Fruit fly (Drosophila melanogaster): ENCODE results near the gene Rcd4.

Rcd4 gene

DNA sequence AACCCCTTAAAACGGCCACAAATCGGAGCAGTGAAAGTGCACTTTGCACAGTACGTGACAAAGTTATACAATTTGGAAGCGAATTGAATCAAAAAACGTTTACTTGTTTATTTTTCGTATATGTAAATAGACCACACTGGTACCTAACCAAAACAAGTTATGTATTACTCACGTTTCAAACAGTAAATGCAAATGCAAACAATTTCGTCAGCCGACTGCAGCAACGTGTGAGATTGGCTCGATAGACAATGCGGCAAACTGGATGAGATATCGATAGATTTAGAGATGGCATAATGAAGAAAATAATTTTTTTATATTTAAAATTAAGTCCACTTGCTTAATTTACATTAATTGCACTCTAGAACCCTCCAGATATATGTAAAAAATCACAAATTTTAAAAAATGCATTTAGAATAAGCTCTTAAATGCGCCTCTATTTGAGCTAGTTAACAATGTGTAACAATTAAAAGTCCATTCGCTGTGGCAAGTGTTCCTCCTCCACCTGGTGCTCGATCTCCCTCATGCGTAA lies 1.1 kb upstream of the Rcd4 start, which contains the start of gene AlaRS (continued):
- no peak for TF ChIP-seq Atf3 (GFP tag; optimal IDR thresholded peaks at IDR 0.05)
- peak; percentile 62 for TF ChIP-seq lilli (GFP tag; optimal IDR thresholded peaks at IDR 0.05)
- TF ChIP-seq fru (optimal IDR thresholded peaks at IDR 0.05): no peak
- TF ChIP-seq tgo (GFP tag; IDR thresholded peaks at IDR 0.05): peak; percentile 13; the same call in 1 of the 3 replicates
- no peak for TF ChIP-seq twi (tag; optimal IDR thresholded peaks at IDR 0.05)
- TF ChIP-seq sima (GFP tag; optimal IDR thresholded peaks at IDR 0.05): no peak
- TF ChIP-seq Side (GFP tag; optimal IDR thresholded peaks at IDR 0.05): no peak
- no peak for TF ChIP-seq Rx (GFP tag; IDR thresholded peaks at IDR 0.05)
- TF ChIP-seq Bgb (GFP tag; IDR thresholded peaks at IDR 0.05; ENCODE audit: partially characterized antibody): peak; percentile 56
- peak; percentile 3 for TF ChIP-seq CG1602 (GFP tag; optimal IDR thresholded peaks at IDR 0.05)
- peak; percentile 79 for TF ChIP-seq Dll (GFP tag; IDR thresholded peaks at IDR 0.05; ENCODE audit: partially characterized antibody)
- no peak for TF ChIP-seq sr (GFP tag; IDR thresholded peaks at IDR 0.05)
- no peak for TF ChIP-seq slp2 (GFP tag; optimal IDR thresholded peaks at IDR 0.05)
- TF ChIP-seq CG9876 (GFP tag; optimal IDR thresholded peaks at IDR 0.05): no peak
- TF ChIP-seq wdn (GFP tag; IDR thresholded peaks at IDR 0.05): no peak
- TF ChIP-seq CG10209 (GFP tag; optimal IDR thresholded peaks at IDR 0.05): peak; percentile 31
- peak; percentile 58 for TF ChIP-seq CG30403 (GFP tag; optimal IDR thresholded peaks at IDR 0.05)
- no peak for TF ChIP-seq CG11695 (GFP tag; IDR thresholded peaks at IDR 0.05)
- TF ChIP-seq Taf1 (GFP tag; IDR thresholded peaks at IDR 0.05): no peak
- TF ChIP-seq CG12236 (GFP tag; optimal IDR thresholded peaks at IDR 0.05): no peak
- TF ChIP-seq tll (GFP tag; optimal IDR thresholded peaks at IDR 0.05): no peak
- peak; percentile 27 for TF ChIP-seq dmrt99B (tag; optimal IDR thresholded peaks at IDR 0.05)
- peak; percentile 42 for TF ChIP-seq CG11504 (tag; optimal IDR thresholded peaks at IDR 0.05)
- TF ChIP-seq h (optimal IDR thresholded peaks at IDR 0.05): no peak
- TF ChIP-seq E2f1 (GFP tag; IDR thresholded peaks at IDR 0.05): no peak
- TF ChIP-seq ranshi (GFP tag; IDR thresholded peaks at IDR 0.05): no peak
- TF ChIP-seq Sry-δ (GFP tag; optimal IDR thresholded peaks at IDR 0.05): peak; percentile 71
- no peak for TF ChIP-seq CG10543 (GFP tag; optimal IDR thresholded peaks at IDR 0.05)
- TF ChIP-seq CG16779 (GFP tag; IDR thresholded peaks at IDR 0.05): no peak
- no peak for TF ChIP-seq Poxn (GFP tag; IDR thresholded peaks at IDR 0.05)
- no peak for TF ChIP-seq ham (GFP tag; IDR thresholded peaks at IDR 0.05)
- TF ChIP-seq Hr39 (optimal IDR thresholded peaks at IDR 0.05): no peak
- no peak for TF ChIP-seq Dfd (GFP tag; optimal IDR thresholded peaks at IDR 0.05)
- no peak for TF ChIP-seq pfk (GFP tag; optimal IDR thresholded peaks at IDR 0.05)
- no peak for TF ChIP-seq CG3163 (GFP tag; optimal IDR thresholded peaks at IDR 0.05)
- TF ChIP-seq crp (GFP tag; optimal IDR thresholded peaks at IDR 0.05): peak in 1 of 2 experiments; percentile 4
- no peak for TF ChIP-seq Ada2b (GFP tag; IDR thresholded peaks at IDR 0.05)
- TF ChIP-seq CG12219 (GFP tag; optimal IDR thresholded peaks at IDR 0.05): peak; percentile 3
- TF ChIP-seq CG10565 (GFP tag; optimal IDR thresholded peaks at IDR 0.05): no peak
- TF ChIP-seq Max (GFP tag; optimal IDR thresholded peaks at IDR 0.05): peak; percentile 36
- TF ChIP-seq CG31224 (GFP tag; IDR thresholded peaks at IDR 0.05): no peak
- no peak for TF ChIP-seq maf-S (GFP tag; optimal IDR thresholded peaks at IDR 0.05)
- TF ChIP-seq HmgZ (tag; optimal IDR thresholded peaks at IDR 0.05): peak; percentile 29
- TF ChIP-seq CG3847 (GFP tag; IDR thresholded peaks at IDR 0.05): 0 out of 2 replicates have a peak, but pooled peaks have one; percentile 9
- no peak for TF ChIP-seq Lhr (GFP tag; optimal IDR thresholded peaks at IDR 0.05)
- TF ChIP-seq cwo (GFP tag; optimal IDR thresholded peaks at IDR 0.05): peak; percentile 44
- no peak for TF ChIP-seq her (GFP tag; optimal IDR thresholded peaks at IDR 0.05)
- no peak for TF ChIP-seq CHES-1-like (GFP tag; optimal IDR thresholded peaks at IDR 0.05)
- TF ChIP-seq CG32767 (GFP tag; IDR thresholded peaks at IDR 0.05): no peak
- no peak for TF ChIP-seq salm (tag; optimal IDR thresholded peaks at IDR 0.05)
- TF ChIP-seq CG14860 (GFP tag; IDR thresholded peaks at IDR 0.05; ENCODE audit: partially characterized antibody): peak; percentile 41; the same call in 1 of the 3 replicates
- TF ChIP-seq CG14014 (GFP tag; IDR thresholded peaks at IDR 0.05): no peak

All from whole organism, embryonic.